Worm (Caenorhabditis elegans): ENCODE measurements around the gene nlp-78.

ce11 chrII:9115644-9116043, 20.3 kb upstream of the nlp-78 start:
- TF ChIP-seq snu-23 (GFP tag; optimal IDR thresholded peaks at IDR 0.05) (no peak), ama-1 (optimal IDR thresholded peaks at IDR 0.05) (no peak), fkh-10 (GFP tag; optimal IDR thresholded peaks at IDR 0.05) (no peak), lin-15B (tag; optimal IDR thresholded peaks at IDR 0.05) (no peak), nhr-20 (tag; optimal IDR thresholded peaks at IDR 0.05) (no peak), ceh-82 (tag; optimal IDR thresholded peaks at IDR 0.05) (no peak), unc-130 (tag; optimal IDR thresholded peaks at IDR 0.05) (no peak), efl-3 (GFP tag; optimal IDR thresholded peaks at IDR 0.05) (no peak), skn-1 (tag; optimal IDR thresholded peaks at IDR 0.05) (no peak), unc-30 (tag; optimal IDR thresholded peaks at IDR 0.05) (no peak), nhr-19 (GFP tag; conservative IDR thresholded peaks at IDR 0.05) (no peak), pqm-1 (tag; optimal IDR thresholded peaks at IDR 0.05) (no peak)
